Worm (Caenorhabditis elegans) whole organism, late embryonic: ENCODE data around the gene F54C9.11.
A peak's percentile ranks its signal among the peaks of the same experiment; 100 is the strongest.

Experiments
- C08G9.2 ChIP-seq: sonication (generic microtip); optimal IDR thresholded peaks from 2 replicates; lab custom pipeline; 2016; ENCODE audit warnings: mild to moderate bottlenecking, missing genetic modification characterization, moderate library complexity, missing compliant biosample characterization
- C38D4.7 ChIP-seq: fragments of 200-800 bp; sonication (Bioruptor generic); optimal IDR thresholded peaks from 2 replicates; lab custom pipeline; 2018; ENCODE audit warnings: mild to moderate bottlenecking, missing genetic modification characterization, moderate library complexity, missing compliant biosample characterization
- F13H6.1 ChIP-seq: sonication (generic microtip); optimal IDR thresholded peaks from 2 replicates; lab custom pipeline; 2016; ENCODE audit warnings: missing genetic modification characterization, missing compliant biosample characterization
- K02D7.2 ChIP-seq: sonication (generic microtip); optimal IDR thresholded peaks from 2 replicates; lab custom pipeline; 2017; ENCODE audit warnings: mild to moderate bottlenecking, missing genetic modification characterization, missing compliant biosample characterization
- K09A11.1 ChIP-seq: sonication (generic microtip); optimal IDR thresholded peaks from 2 replicates; lab custom pipeline; 2017; ENCODE audit warnings: antibody characterized with exemption, mild to moderate bottlenecking, missing genetic modification characterization, missing compliant biosample characterization; ENCODE audit not compliant: insufficient read depth
- T23F11.4 ChIP-seq: fragments of 200-800 bp; sonication (Bioruptor generic); optimal IDR thresholded peaks from 2 replicates; lab custom pipeline; 2018; ENCODE audit warnings: mild to moderate bottlenecking, missing genetic modification characterization, missing compliant biosample characterization
- ceh-14 ChIP-seq: sonication (generic microtip); optimal IDR thresholded peaks from 2 replicates; lab custom pipeline; 2016; ENCODE audit warnings: missing genotype, missing genetic modification characterization, missing compliant biosample characterization
- ceh-18 ChIP-seq: sonication (generic microtip); optimal IDR thresholded peaks from 2 replicates; lab custom pipeline; 2016; ENCODE audit warnings: missing genetic modification characterization, missing compliant biosample characterization
- ceh-19 ChIP-seq: fragments of 200-800 bp; sonication (Bioruptor generic); optimal IDR thresholded peaks from 2 replicates; lab custom pipeline; 2018; ENCODE audit warnings: mild to moderate bottlenecking, missing genetic modification characterization, missing compliant biosample characterization
- ceh-2 ChIP-seq: sonication (generic microtip); optimal IDR thresholded peaks from 2 replicates; lab custom pipeline; 2016; ENCODE audit warnings: missing genotype, missing genetic modification characterization, missing compliant biosample characterization
- ceh-24 ChIP-seq: sonication (generic microtip); optimal IDR thresholded peaks from 2 replicates; lab custom pipeline; 2016; ENCODE audit warnings: mild to moderate bottlenecking, missing genetic modification characterization, missing compliant biosample characterization
- ceh-30 ChIP-seq: fragments of 150-350 bp; optimal IDR thresholded peaks from 2 replicates; lab custom pipeline; 2014; ENCODE audit warnings: missing biosample characterization, missing genetic modification characterization
- ceh-34 ChIP-seq: sonication (generic microtip); optimal IDR thresholded peaks from 2 replicates; lab custom pipeline; 2016; ENCODE audit warnings: mild to moderate bottlenecking, missing genetic modification characterization, missing compliant biosample characterization
- ceh-9 ChIP-seq: sonication (generic microtip); optimal IDR thresholded peaks from 2 replicates; lab custom pipeline; 2016; ENCODE audit warnings: mild to moderate bottlenecking, missing genetic modification characterization, inconsistent platforms, missing compliant biosample characterization
- che-1 ChIP-seq: sonication (generic microtip); optimal IDR thresholded peaks from 2 replicates; lab custom pipeline; 2016; ENCODE audit warnings: mild to moderate bottlenecking, missing genetic modification characterization, missing compliant biosample characterization
- dmd-4 ChIP-seq: sonication (generic microtip); optimal IDR thresholded peaks from 2 replicates; lab custom pipeline; 2016; ENCODE audit warnings: borderline replicate concordance, missing genetic modification characterization, missing compliant biosample characterization
- dve-1 ChIP-seq: sonication (generic microtip); optimal IDR thresholded peaks from 2 replicates; lab custom pipeline; 2017; ENCODE audit warnings: antibody characterized with exemption, mild to moderate bottlenecking, missing genetic modification characterization, missing compliant biosample characterization
- elt-2 ChIP-seq: sonication (generic microtip); optimal IDR thresholded peaks from 2 replicates; lab custom pipeline; 2016; ENCODE audit warnings: missing genetic modification reagents, missing genetic modification characterization, missing compliant biosample characterization
- elt-4 ChIP-seq: sonication (generic microtip); optimal IDR thresholded peaks from 2 replicates; lab custom pipeline; 2016; ENCODE audit warnings: missing genetic modification characterization, missing compliant biosample characterization
- ets-4 ChIP-seq: sonication (generic microtip); optimal IDR thresholded peaks from 2 replicates; lab custom pipeline; 2016; ENCODE audit warnings: missing genetic modification characterization, missing compliant biosample characterization
- fax-1 ChIP-seq: sonication (generic microtip); optimal IDR thresholded peaks from 2 replicates; lab custom pipeline; 2016; ENCODE audit warnings: missing genotype, missing genetic modification characterization, missing compliant biosample characterization
- fkh-10 ChIP-seq: fragments of 150-350 bp; optimal IDR thresholded peaks from 2 replicates; lab custom pipeline; 2014; ENCODE audit warnings: missing biosample characterization, missing genetic modification reagents, missing genetic modification characterization
- fkh-6 ChIP-seq: sonication (generic microtip); optimal IDR thresholded peaks from 2 replicates; lab custom pipeline; 2016; ENCODE audit warnings: missing genetic modification characterization, missing compliant biosample characterization
- hlh-13 ChIP-seq: fragments of 200-800 bp; sonication (Bioruptor generic); optimal IDR thresholded peaks from 2 replicates; lab custom pipeline; 2018; ENCODE audit warnings: mild to moderate bottlenecking, missing genetic modification characterization, missing compliant biosample characterization
- hlh-6 ChIP-seq: sonication (generic microtip); optimal IDR thresholded peaks from 2 replicates; lab custom pipeline; 2016; ENCODE audit warnings: missing genotype, missing genetic modification characterization, missing compliant biosample characterization
- hlh-8 ChIP-seq: sonication (generic microtip); optimal IDR thresholded peaks from 2 replicates; lab custom pipeline; 2016; ENCODE audit warnings: missing genotype, missing genetic modification characterization, missing compliant biosample characterization
- lim-6 ChIP-seq: sonication (generic microtip); optimal IDR thresholded peaks from 2 replicates; lab custom pipeline; 2016; ENCODE audit warnings: missing genetic modification characterization, missing compliant biosample characterization
- lin-11 ChIP-seq: fragments of 200-800 bp; sonication (Bioruptor generic); optimal IDR thresholded peaks from 2 replicates; lab custom pipeline; 2018; ENCODE audit warnings: mild to moderate bottlenecking, missing genetic modification characterization, missing compliant biosample characterization
- madf-2 ChIP-seq: sonication (generic microtip); optimal IDR thresholded peaks from 2 replicates; lab custom pipeline; 2017; ENCODE audit warnings: missing genetic modification characterization, missing compliant biosample characterization
- nfya-1 ChIP-seq: sonication (generic microtip); optimal IDR thresholded peaks from 2 replicates; lab custom pipeline; 2017; ENCODE audit warnings: missing genetic modification characterization, mild to moderate bottlenecking, missing compliant biosample characterization, antibody characterized with exemption, moderate library complexity
- nhr-11 ChIP-seq: fragments of 150-350 bp; optimal IDR thresholded peaks from 2 replicates; lab custom pipeline; 2014; ENCODE audit warnings: missing biosample characterization, missing genetic modification characterization
- pag-3 ChIP-seq: sonication (generic microtip); optimal IDR thresholded peaks from 2 replicates; lab custom pipeline; 2016; ENCODE audit warnings: missing compliant biosample characterization, missing genetic modification characterization, borderline replicate concordance
- pat-9 ChIP-seq: fragments of 200-800 bp; sonication (Bioruptor generic); optimal IDR thresholded peaks from 2 replicates; lab custom pipeline; 2018; ENCODE audit warnings: mild to moderate bottlenecking, missing genetic modification characterization, moderate library complexity, missing compliant biosample characterization
- pha-4 ChIP-seq: fragments of 150-350 bp; optimal IDR thresholded peaks from 2 replicates; lab custom pipeline; 2018; ENCODE audit warnings: missing biosample characterization, missing genetic modification reagents, missing genetic modification characterization
- pqm-1 ChIP-seq: sonication (generic microtip); optimal IDR thresholded peaks from 2 replicates; lab custom pipeline; 2016; ENCODE audit warnings: missing genetic modification characterization, missing compliant biosample characterization
- ref-2 ChIP-seq: sonication (generic microtip); optimal IDR thresholded peaks from 2 replicates; lab custom pipeline; 2016; ENCODE audit warnings: missing genetic modification characterization, missing compliant biosample characterization
- sox-4 ChIP-seq: sonication (generic microtip); optimal IDR thresholded peaks from 2 replicates; lab custom pipeline; 2017; ENCODE audit warnings: mild to moderate bottlenecking, missing genetic modification characterization, inconsistent platforms, missing compliant biosample characterization
- syd-9 ChIP-seq: sonication (generic microtip); optimal IDR thresholded peaks from 2 replicates; lab custom pipeline; 2016; ENCODE audit warnings: mild to moderate bottlenecking, missing genetic modification characterization, moderate library complexity, missing compliant biosample characterization
- ttx-3 ChIP-seq: sonication (generic microtip); optimal IDR thresholded peaks from 2 replicates; lab custom pipeline; 2016; ENCODE audit warnings: missing genetic modification reagents, missing genetic modification characterization, missing compliant biosample characterization
- unc-3 ChIP-seq, 2 experiments: fragments of 200-800 bp in 1 of 2; sonication (Bioruptor generic) in 1 of 2; sonication (generic microtip) in 1 of 2; conservative IDR thresholded peaks in 1 of 2; optimal IDR thresholded peaks in 1 of 2; 2 replicates each; pipeline versions ENCODE4 v1.3.6 to Lab custom; 2016 to 2022; ENCODE audit warnings: missing compliant biosample characterization in 2 of 2, missing genetic modification characterization in 2 of 2, missing genetic modification reagents in 1 of 2
- unc-55 ChIP-seq: sonication (generic microtip); optimal IDR thresholded peaks from 2 replicates; lab custom pipeline; 2017; ENCODE audit warnings: missing biosample characterization, missing genetic modification reagents, missing genetic modification characterization
- unc-86 ChIP-seq: sonication (generic microtip); optimal IDR thresholded peaks from 2 replicates; lab custom pipeline; 2016; ENCODE audit warnings: missing genetic modification characterization, missing compliant biosample characterization
- zip-5 ChIP-seq: sonication (generic microtip); optimal IDR thresholded peaks from 2 replicates; lab custom pipeline; 2016; ENCODE audit warnings: missing genetic modification characterization, missing compliant biosample characterization
- ztf-16 ChIP-seq: sonication (generic microtip); optimal IDR thresholded peaks from 2 replicates; lab custom pipeline; 2017; ENCODE audit warnings: missing genetic modification characterization, missing compliant biosample characterization

The F54C9.11 gene

ce11 chrII:8573044-8573443, 11.8 kb downstream of the F54C9.11 start, which contains the start of gene F54C9.7:
Gene F54C9.7, plus strand, starts transcription at chrII:8573344.
- TF ChIP-seq fkh-10 = no peak
- TF ChIP-seq unc-3 (GFP tag; conservative IDR thresholded peaks at IDR 0.05; lab: Robert Waterston, UW) = no peak
- no peak for TF ChIP-seq unc-3 (tag; optimal IDR thresholded peaks at IDR 0.05; lab: Kevin White, UChicago)
- no peak for TF ChIP-seq hlh-8 (tag; lab: Kevin White, UChicago)
- TF ChIP-seq pqm-1 (tag; lab: Kevin White, UChicago) = no peak
- no peak for TF ChIP-seq zip-5
- no peak for TF ChIP-seq unc-86 (tag; lab: Kevin White, UChicago)
- TF ChIP-seq ceh-14 = no peak
- TF ChIP-seq ets-4 (tag; lab: Kevin White, UChicago) = no peak
- no peak for TF ChIP-seq C08G9.2 (tag; lab: Kevin White, UChicago)

DNA sequence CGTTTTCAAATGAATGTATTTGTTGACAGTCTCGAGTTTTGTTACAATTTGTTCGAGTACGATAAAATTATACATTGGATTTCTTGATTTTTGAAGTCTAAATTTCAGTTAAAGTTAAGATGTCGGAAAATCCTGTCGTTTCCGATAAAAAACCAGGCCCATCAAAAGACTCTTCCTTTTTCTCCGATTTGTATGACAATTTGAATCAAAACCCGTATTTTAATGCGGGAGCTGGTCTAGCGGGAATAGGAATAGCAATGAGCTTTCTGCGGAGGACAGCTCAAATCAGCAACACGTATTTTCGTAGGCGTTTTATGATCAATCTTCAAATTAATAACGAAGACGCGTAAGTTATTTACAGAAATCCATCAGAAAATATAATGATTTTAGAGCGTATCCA, 13.9 kb downstream of the F54C9.11 start, which contains the start of gene bcs-1:
Gene bcs-1 (plus strand): TSS at position 109 of the 400 bp plus-strand sequence.
- no peak for TF ChIP-seq T23F11.4 (GFP tag; lab: Kevin White, UChicago)
- TF ChIP-seq lim-6 (tag; lab: Kevin White, UChicago) = no peak
- no peak for TF ChIP-seq K02D7.2 (tag; lab: Kevin White, UChicago)
- TF ChIP-seq fkh-6 (tag; lab: Kevin White, UChicago) = no peak

DNA sequence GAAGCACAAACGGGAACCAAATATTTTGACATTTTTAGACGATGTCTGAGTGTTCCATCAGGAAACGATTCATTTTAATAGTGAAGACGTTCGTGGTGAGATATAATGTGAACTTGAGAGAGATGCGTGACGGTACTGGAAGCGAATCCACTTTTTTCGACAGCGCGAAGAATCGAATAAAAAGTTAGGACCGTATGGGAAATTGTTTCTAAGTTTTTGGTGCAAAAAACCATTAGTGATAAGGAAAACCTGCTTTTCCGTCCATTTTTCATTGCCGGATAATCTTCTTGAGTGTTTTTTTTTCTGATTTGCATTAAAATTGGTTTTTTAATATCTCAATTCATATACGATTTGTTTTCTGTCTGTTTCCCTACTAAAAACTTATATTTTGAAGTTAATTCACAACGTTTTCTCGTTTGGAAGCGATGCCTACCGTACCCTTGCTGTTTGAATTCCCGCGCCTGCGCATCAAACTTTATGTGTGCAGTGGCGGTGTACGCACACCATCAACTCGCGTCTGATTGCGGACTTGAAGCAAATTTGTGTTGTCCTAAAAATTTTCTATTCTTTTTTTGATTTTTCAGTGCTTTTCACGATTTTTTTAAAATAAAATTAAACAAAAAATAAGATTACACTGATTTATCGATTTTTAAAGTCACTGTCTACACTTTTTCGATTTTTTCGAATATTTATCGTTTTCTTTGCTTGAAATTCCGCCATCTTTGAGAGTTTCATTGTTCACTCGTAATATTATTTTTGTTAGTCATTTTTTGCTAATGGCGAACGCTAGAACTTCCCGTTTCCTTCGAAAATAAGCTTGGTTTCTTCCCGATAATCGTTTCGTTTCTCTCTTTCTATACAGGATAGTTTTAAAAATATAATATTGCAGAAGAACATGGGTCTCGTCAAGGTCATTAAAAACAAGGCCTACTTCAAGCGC, 15.6 kb downstream of the F54C9.11 start, which contains the start of the genes col-38 and rpl-5:
Gene col-38 (minus strand): TSS at position 51 of the 940 bp plus-strand sequence.
Gene rpl-5 (plus strand): TSS at position 890 of the 940 bp plus-strand sequence.
- peak; percentile 46 for TF ChIP-seq ets-4 (tag; lab: Kevin White, UChicago)
- peak; percentile 7 for TF ChIP-seq F13H6.1 (tag; lab: Kevin White, UChicago)
- TF ChIP-seq madf-2 (tag; lab: Kevin White, UChicago) = peak; percentile 29
- TF ChIP-seq che-1 = peak; percentile 27
- TF ChIP-seq elt-4 (tag; lab: Kevin White, UChicago) = no peak
- peak; percentile 64 for TF ChIP-seq elt-2
- no peak for TF ChIP-seq pag-3 (tag; lab: Kevin White, UChicago)
- peak; percentile 29 for TF ChIP-seq ttx-3
- no peak for TF ChIP-seq ceh-14
- TF ChIP-seq ceh-24 (tag; lab: Kevin White, UChicago) = no peak
- TF ChIP-seq unc-86 (tag; lab: Kevin White, UChicago) = no peak
- TF ChIP-seq ceh-2 (tag; lab: Kevin White, UChicago) = no peak
- no peak for TF ChIP-seq ceh-9
- no peak for TF ChIP-seq hlh-6 (tag; lab: Kevin White, UChicago)
- TF ChIP-seq dmd-4 = no peak
- TF ChIP-seq ceh-18 = peak; percentile 77
- TF ChIP-seq pha-4 (tag; lab: Kevin White, UChicago) = no peak
- no peak for TF ChIP-seq fax-1 (tag; lab: Kevin White, UChicago)
- no peak for TF ChIP-seq syd-9 (tag; lab: Kevin White, UChicago)
- TF ChIP-seq lin-11 (tag; lab: Kevin White, UChicago) = no peak
- TF ChIP-seq unc-3 (GFP tag; conservative IDR thresholded peaks at IDR 0.05; lab: Robert Waterston, UW) = 0 out of 2 replicates have a peak, but pooled peaks have one; percentile 17
- TF ChIP-seq unc-3 (tag; optimal IDR thresholded peaks at IDR 0.05; lab: Kevin White, UChicago) = no peak
- peak; percentile 48 for TF ChIP-seq ref-2 (tag; lab: Kevin White, UChicago)
- TF ChIP-seq zip-5 = no peak
- peak; percentile 76 for TF ChIP-seq ceh-30
- TF ChIP-seq nfya-1 (tag; lab: Kevin White, UChicago) = peak; percentile 87
- peak; percentile 66 for TF ChIP-seq ceh-34 (tag; lab: Kevin White, UChicago)
- no peak for TF ChIP-seq ztf-16
- no peak for TF ChIP-seq hlh-13 (GFP tag; lab: Kevin White, UChicago)
- peak; percentile 56 for TF ChIP-seq unc-55 (GFP tag; lab: Kevin White, UChicago)
- TF ChIP-seq sox-4 (tag; lab: Kevin White, UChicago) = no peak
- TF ChIP-seq pat-9 (tag; lab: Kevin White, UChicago) = no peak
- no peak for TF ChIP-seq nhr-11
- no peak for TF ChIP-seq fkh-10
- peak; percentile 68 for TF ChIP-seq dve-1 (tag; lab: Kevin White, UChicago)
- no peak for TF ChIP-seq ceh-19 (GFP tag; lab: Kevin White, UChicago)
- no peak for TF ChIP-seq C38D4.7 (GFP tag; lab: Kevin White, UChicago)
- TF ChIP-seq K09A11.1 (tag; lab: Kevin White, UChicago) = no peak
- TF ChIP-seq T23F11.4 (GFP tag; lab: Kevin White, UChicago) = no peak
- no peak for TF ChIP-seq pqm-1 (tag; lab: Kevin White, UChicago)
